Worm (Caenorhabditis elegans) whole organism, L1 larva: ENCODE results near the gene lgc-6.
"Not testable (repeated sequence)": the region's sequence is repeated elsewhere in the genome, so short reads cannot be mapped to it uniquely, and the experiment has no call there.

ENCODE experiments used
- blmp-1 ChIP-seq: fragments of 150-350 bp; optimal IDR thresholded peaks from 2 replicates; lab custom pipeline; 2014; ENCODE audit warnings: missing biosample characterization, missing genetic modification characterization
- snpc-4 ChIP-seq: fragments of 150-350 bp; optimal IDR thresholded peaks from 2 replicates; lab custom pipeline; 2014; ENCODE audit warnings: missing biosample characterization, missing genetic modification characterization
- vab-15 ChIP-seq: sonication (generic microtip); optimal IDR thresholded peaks from 2 replicates; lab custom pipeline; 2017; ENCODE audit warnings: missing genotype, mild to moderate bottlenecking, missing genetic modification characterization, missing compliant biosample characterization

The lgc-6 gene

DNA sequence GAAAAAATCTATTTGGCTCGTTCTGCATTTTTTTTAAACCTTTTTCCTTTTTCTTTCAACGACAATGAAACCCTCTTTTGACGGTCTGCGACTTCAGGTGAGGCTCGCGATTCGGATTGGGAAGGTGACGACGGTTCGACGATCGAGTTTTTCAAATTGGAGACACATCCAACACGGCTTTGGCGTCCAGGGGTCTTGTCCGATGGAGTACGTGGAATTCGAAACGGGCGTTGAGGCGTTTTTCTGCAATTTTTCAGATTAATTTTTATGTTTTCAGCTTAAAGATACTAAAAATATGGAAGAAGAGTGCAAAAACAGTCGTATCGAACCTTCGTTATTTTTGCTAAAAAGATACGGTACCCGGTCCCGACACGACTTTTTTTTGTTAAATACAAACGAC is 49.4 kb downstream of the lgc-6 start, which contains the start of gene D2096.10:
Gene D2096.10 (minus strand): TSS at position 101 of the 400 bp plus-strand sequence.
- not testable (repeated sequence) for TF ChIP-seq snpc-4, vab-15, blmp-1 (tag; lab: Kevin White, UChicago)
